Fruit fly (Drosophila melanogaster): ENCODE results near the gene Tmf.

The Tmf gene

dm6 chrX:6860413-6861089 lies 16.4 kb downstream of the Tmf start (continued):
- TF ChIP-seq CG10462 (GFP tag; optimal IDR thresholded peaks at IDR 0.05) (no peak), Asciz (GFP tag; optimal IDR thresholded peaks at IDR 0.05) (no peak), CG14441 (GFP tag; IDR thresholded peaks at IDR 0.05) (0 out of 2 replicates have a peak, but pooled peaks have one; percentile 28), crc (GFP tag; optimal IDR thresholded peaks at IDR 0.05) (no peak), CG5245 (GFP tag; optimal IDR thresholded peaks at IDR 0.05) (no peak), Nf-YC (tag; optimal IDR thresholded peaks at IDR 0.05) (no peak), CG11504 (tag; optimal IDR thresholded peaks at IDR 0.05) (peak; percentile 56), CG8765 (GFP tag; IDR thresholded peaks at IDR 0.05) (no peak), da (GFP tag; optimal IDR thresholded peaks at IDR 0.05) (no peak), zf30C (GFP tag; optimal IDR thresholded peaks at IDR 0.05) (no peak), toy (GFP tag; IDR thresholded peaks at IDR 0.05) (no peak), luna (GFP tag; optimal IDR thresholded peaks at IDR 0.05) (no peak), Hand (GFP tag; optimal IDR thresholded peaks at IDR 0.05) (no peak), CG1603 (tag; optimal IDR thresholded peaks at IDR 0.05) (peak; percentile 4), eve (GFP tag; optimal IDR thresholded peaks at IDR 0.05) (peak in 1 of 2 experiments; percentile 70), CG10959 (GFP tag; IDR thresholded peaks at IDR 0.05) (no peak), CG1792 (GFP tag; optimal IDR thresholded peaks at IDR 0.05) (no peak), CG13296 (GFP tag; optimal IDR thresholded peaks at IDR 0.05) (no peak), Sry-δ (GFP tag; optimal IDR thresholded peaks at IDR 0.05) (no peak), Taf1 (GFP tag; IDR thresholded peaks at IDR 0.05) (no peak), NFAT (GFP tag; IDR thresholded peaks at IDR 0.05) (no peak), Deaf1 (tag; optimal IDR thresholded peaks at IDR 0.05) (no peak), trem (tag; optimal IDR thresholded peaks at IDR 0.05) (no peak), zfh2 (GFP tag; optimal IDR thresholded peaks at IDR 0.05) (no peak), CG11456 (GFP tag; IDR thresholded peaks at IDR 0.05) (no peak), Dbx (GFP tag; IDR thresholded peaks at IDR 0.05) (peak; percentile 29; the same call in 1 of the 3 replicates), CG10147 (GFP tag; optimal IDR thresholded peaks at IDR 0.05) (no peak), CTCF (GFP tag; optimal IDR thresholded peaks at IDR 0.05) (no peak), CHES-1-like (GFP tag; optimal IDR thresholded peaks at IDR 0.05) (no peak), fd64A (GFP tag; optimal IDR thresholded peaks at IDR 0.05) (no peak), CG12769 (tag; optimal IDR thresholded peaks at IDR 0.05) (peak; percentile 5), D19A (tag; optimal IDR thresholded peaks at IDR 0.05) (peak; percentile 31), az2 (GFP tag; optimal IDR thresholded peaks at IDR 0.05) (no peak), CG1647 (GFP tag; optimal IDR thresholded peaks at IDR 0.05) (no peak), B-H2 (GFP tag; optimal IDR thresholded peaks at IDR 0.05) (no peak), MTF-1 (GFP tag; optimal IDR thresholded peaks at IDR 0.05; ENCODE audit: borderline replicate concordance) (no peak), CG31388 (GFP tag; optimal IDR thresholded peaks at IDR 0.05) (no peak), lab (GFP tag; optimal IDR thresholded peaks at IDR 0.05) (peak; percentile 43), hbn (GFP tag; IDR thresholded peaks at IDR 0.05; ENCODE audit: partially characterized antibody) (no peak), Ravus (GFP tag; IDR thresholded peaks at IDR 0.05) (no peak), Myb (GFP tag; optimal IDR thresholded peaks at IDR 0.05) (no peak), eyg (GFP tag; optimal IDR thresholded peaks at IDR 0.05) (no peak), Neu2 (GFP tag; optimal IDR thresholded peaks at IDR 0.05; ENCODE audit: borderline replicate concordance) (no peak), CG8290 (GFP tag; optimal IDR thresholded peaks at IDR 0.05) (no peak), CG8290 (tag; optimal IDR thresholded peaks at IDR 0.05) (no peak), prd (optimal IDR thresholded peaks at IDR 0.05) (no peak), prd (GFP tag; IDR thresholded peaks at IDR 0.05) (peak; percentile 22; the same call in 1 of the 3 replicates), NC2β (GFP tag; optimal IDR thresholded peaks at IDR 0.05) (no peak), CG31224 (GFP tag; IDR thresholded peaks at IDR 0.05) (no peak; the same call in 1 of the 2 replicates), fd3F (GFP tag; optimal IDR thresholded peaks at IDR 0.05) (no peak), CG18764 (GFP tag; optimal IDR thresholded peaks at IDR 0.05) (peak; percentile 3), Spps (tag; optimal IDR thresholded peaks at IDR 0.05) (no peak)

All from whole organism, embryonic.